Fruit fly (Drosophila melanogaster): Measurements from ENCODE around the gene TwdlZ.

Gene TwdlZ

dm6 chrX:16782175-16782916 lies 44.4 kb downstream of the TwdlZ start (continued):
- TF ChIP-seq sob (GFP tag; IDR thresholded peaks at IDR 0.05) (peak; percentile 45), rib (GFP tag; IDR thresholded peaks at IDR 0.05) (no peak), sisA (GFP tag; IDR thresholded peaks at IDR 0.05) (peak; percentile 46), CG31388 (GFP tag; optimal IDR thresholded peaks at IDR 0.05) (no peak), CG9932 (GFP tag; IDR thresholded peaks at IDR 0.05) (peak; percentile 58), Taf1 (GFP tag; IDR thresholded peaks at IDR 0.05) (0 out of 2 replicates have a peak, but pooled peaks have one; percentile 39), MTF-1 (GFP tag; optimal IDR thresholded peaks at IDR 0.05; ENCODE audit: borderline replicate concordance) (no peak), fd96Cb (tag; optimal IDR thresholded peaks at IDR 0.05) (peak; percentile 42), ems (GFP tag; optimal IDR thresholded peaks at IDR 0.05) (peak; percentile 49), CG7786 (GFP tag; optimal IDR thresholded peaks at IDR 0.05) (peak; percentile 30), CG7556 (GFP tag; optimal IDR thresholded peaks at IDR 0.05) (peak; percentile 41), CG10431 (GFP tag; optimal IDR thresholded peaks at IDR 0.05) (no peak), hbn (GFP tag; IDR thresholded peaks at IDR 0.05; ENCODE audit: partially characterized antibody) (no peak), Hr3 (GFP tag; optimal IDR thresholded peaks at IDR 0.05) (peak; percentile 19), toy (GFP tag; IDR thresholded peaks at IDR 0.05) (no peak), ranshi (GFP tag; IDR thresholded peaks at IDR 0.05) (0 out of 2 replicates have a peak, but pooled peaks have one; percentile 48), Drgx (GFP tag; IDR thresholded peaks at IDR 0.05) (peak; percentile 67), lbe (GFP tag; optimal IDR thresholded peaks at IDR 0.05) (no peak), Dfd (GFP tag; optimal IDR thresholded peaks at IDR 0.05) (no peak), Opbp (GFP tag; IDR thresholded peaks at IDR 0.05; ENCODE audit: partially characterized antibody) (no peak), CG17359 (tag; optimal IDR thresholded peaks at IDR 0.05) (peak; percentile 48), Blimp-1 (GFP tag; optimal IDR thresholded peaks at IDR 0.05) (peak; percentile 28), fd64A (GFP tag; optimal IDR thresholded peaks at IDR 0.05) (no peak), Bteb2 (GFP tag; optimal IDR thresholded peaks at IDR 0.05) (peak; percentile 3), sc (optimal IDR thresholded peaks at IDR 0.05) (no peak), sc (GFP tag; optimal IDR thresholded peaks at IDR 0.05) (peak; percentile 10), CG8359 (GFP tag; optimal IDR thresholded peaks at IDR 0.05; ENCODE audit: borderline replicate concordance) (no peak), CG5953 (GFP tag; IDR thresholded peaks at IDR 0.05) (no peak), CG4820 (GFP tag; optimal IDR thresholded peaks at IDR 0.05) (peak; percentile 37), CG6791 (GFP tag; IDR thresholded peaks at IDR 0.05; ENCODE audit: partially characterized antibody) (no peak), lab (GFP tag; optimal IDR thresholded peaks at IDR 0.05) (peak; percentile 67), Dip3 (GFP tag; optimal IDR thresholded peaks at IDR 0.05) (no peak), Max (GFP tag; optimal IDR thresholded peaks at IDR 0.05) (peak; percentile 17), Nf-YC (tag; optimal IDR thresholded peaks at IDR 0.05) (peak; percentile 18), gcm (GFP tag; optimal IDR thresholded peaks at IDR 0.05) (no peak), Side (GFP tag; optimal IDR thresholded peaks at IDR 0.05) (peak; percentile 50), B-H1 (GFP tag; IDR thresholded peaks at IDR 0.05) (no peak), CG6854 (GFP tag; optimal IDR thresholded peaks at IDR 0.05) (peak; percentile 1), sd (tag; optimal IDR thresholded peaks at IDR 0.05) (peak; percentile 26), dimm (GFP tag; IDR thresholded peaks at IDR 0.05) (no peak), CG10565 (GFP tag; optimal IDR thresholded peaks at IDR 0.05) (no peak), Antp (GFP tag; optimal IDR thresholded peaks at IDR 0.05) (peak; percentile 53), Trl (optimal IDR thresholded peaks at IDR 0.05) (peak in 1 of 2 experiments; percentile 31), Trl (GFP tag; optimal IDR thresholded peaks at IDR 0.05) (peak; percentile 50), CG15514 (GFP tag; optimal IDR thresholded peaks at IDR 0.05) (peak; percentile 44), CG15696 (tag; optimal IDR thresholded peaks at IDR 0.05) (no peak), Asciz (GFP tag; optimal IDR thresholded peaks at IDR 0.05) (peak; percentile 25), hb (GFP tag; IDR thresholded peaks at IDR 0.05; ENCODE audit: partially characterized antibody) (no peak), CG3281 (GFP tag; optimal IDR thresholded peaks at IDR 0.05) (peak; percentile 44), ham (GFP tag; IDR thresholded peaks at IDR 0.05) (no peak)

All from whole organism, embryonic.